Worm (Caenorhabditis elegans) whole organism, L1 larva: ENCODE data around the gene ifta-2.

Experiments used
- ceh-82 ChIP-seq, 3 experiments: fragments of 150-350 bp in 1 of 3; sonication (generic microtip) in 2 of 3; optimal IDR thresholded peaks; 2 replicates each; lab custom pipeline; 2014 to 2017; ENCODE audit warnings: missing biosample characterization in 3 of 3, missing genetic modification characterization in 3 of 3
- efl-3 ChIP-seq: fragments of 200-800 bp; sonication (Bioruptor generic); optimal IDR thresholded peaks from 2 replicates; lab custom pipeline; 2018; ENCODE audit warnings: mild to moderate bottlenecking, missing genetic modification characterization, missing compliant biosample characterization
- elt-3 ChIP-seq, 6 experiments: fragments of 150-350 bp in 1 of 6; sonication (generic microtip); optimal IDR thresholded peaks; 2 replicates each; lab custom pipeline; 2017 to 2018; ENCODE audit warnings: missing biosample characterization in 6 of 6, missing genetic modification characterization in 6 of 6, inconsistent platforms in 1 of 6
- mab-9 ChIP-seq: fragments of 200-800 bp; sonication (Bioruptor generic); IDR thresholded peaks from 2 replicates; pipeline ENCODE4 v1.3.6; 2022; ENCODE audit warnings: missing genetic modification reagents, missing genetic modification characterization, missing compliant biosample characterization
- mep-1 ChIP-seq: fragments of 150-350 bp; optimal IDR thresholded peaks from 2 replicates; lab custom pipeline; 2014; ENCODE audit warnings: missing biosample characterization, missing genetic modification characterization
- snpc-4 ChIP-seq: fragments of 150-350 bp; optimal IDR thresholded peaks from 2 replicates; lab custom pipeline; 2014; ENCODE audit warnings: missing biosample characterization, missing genetic modification characterization

DNA sequence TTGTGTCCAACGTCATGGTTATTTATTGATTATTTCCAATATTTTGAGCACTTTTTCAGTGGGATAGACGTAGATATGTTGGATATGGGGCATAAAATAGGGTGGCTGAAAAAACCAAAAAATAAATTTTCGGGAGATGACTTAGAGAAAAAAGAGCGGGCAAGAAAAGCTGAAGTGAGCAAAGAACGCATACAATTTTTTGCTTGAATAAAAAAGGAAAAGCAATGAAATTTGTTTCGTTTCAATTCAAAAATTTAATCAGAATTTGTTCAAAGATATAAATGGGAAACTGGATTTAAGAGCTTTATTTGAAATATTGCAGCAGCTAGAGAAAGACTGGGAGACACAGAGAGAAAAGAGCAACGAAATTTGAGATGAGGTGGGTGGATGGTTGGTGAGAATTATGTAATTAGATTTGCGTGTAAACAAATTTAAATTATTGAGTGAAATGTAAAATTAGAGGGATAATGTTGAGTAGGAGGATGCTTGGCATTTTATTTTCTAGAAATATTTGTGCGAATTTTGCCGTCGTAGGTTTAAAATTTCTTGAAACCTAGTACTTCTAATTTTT, 10.1 kb downstream of the ifta-2 start, which contains the start of the genes T28F3.11 and slc-17.4:
- TF ChIP-seq efl-3 (no peak), mep-1 (tag; lab: Kevin White, UChicago) (no peak), snpc-4 (tag; lab: Kevin White, UChicago) (no peak), ceh-82 (tag; optimal IDR thresholded peaks at IDR 0.05; lab: Kevin White, UChicago) (no peak), elt-3 (tag; optimal IDR thresholded peaks at IDR 0.05; lab: Kevin White, UChicago) (no peak), mab-9 (no peak)
